Worm (Caenorhabditis elegans) whole organism, early embryonic: Measurements from ENCODE around the gene F56C9.8.

Source experiments
- B0310.2 ChIP-seq: sonication (generic microtip); optimal IDR thresholded peaks from 2 replicates; lab custom pipeline; 2016; ENCODE audit warnings: mild to moderate bottlenecking, missing genetic modification characterization, missing compliant biosample characterization
- F13C5.2 ChIP-seq: sonication (generic microtip); optimal IDR thresholded peaks from 2 replicates; lab custom pipeline; 2017; ENCODE audit warnings: mild to moderate bottlenecking, missing genetic modification characterization, inconsistent platforms, missing compliant biosample characterization
- aly-1 ChIP-seq: sonication (generic microtip); optimal IDR thresholded peaks from 2 replicates; lab custom pipeline; 2016; ENCODE audit warnings: missing genetic modification characterization, missing compliant biosample characterization
- ama-1 ChIP-seq: fragments of 150-350 bp; optimal IDR thresholded peaks from 2 replicates; lab custom pipeline; 2014
- ceh-13 ChIP-seq: fragments of 200-800 bp; sonication (Bioruptor generic); optimal IDR thresholded peaks from 2 replicates; lab custom pipeline; 2018; ENCODE audit warnings: mild to moderate bottlenecking, missing genetic modification characterization, missing compliant biosample characterization
- ceh-36 ChIP-seq: sonication (generic microtip); optimal IDR thresholded peaks from 2 replicates; lab custom pipeline; 2016; ENCODE audit warnings: missing genetic modification characterization, inconsistent platforms, missing compliant biosample characterization
- ets-7 ChIP-seq: sonication (generic microtip); optimal IDR thresholded peaks from 2 replicates; lab custom pipeline; 2016; ENCODE audit warnings: missing genotype, missing genetic modification characterization, missing compliant biosample characterization
- flt-1 ChIP-seq: fragments of 200-800 bp; sonication (Bioruptor generic); IDR thresholded peaks from 2 replicates; pipeline ENCODE4 v1.3.6; 2022; ENCODE audit warnings: missing genetic modification characterization, missing compliant biosample characterization
- hmbx-1 ChIP-seq: sonication (generic microtip); optimal IDR thresholded peaks from 2 replicates; lab custom pipeline; 2016; ENCODE audit warnings: mild to moderate bottlenecking, missing genetic modification characterization, missing compliant biosample characterization
- hmg-4 ChIP-seq: fragments of 200-800 bp; sonication (Bioruptor generic); optimal IDR thresholded peaks from 2 replicates; lab custom pipeline; 2018; ENCODE audit warnings: mild to moderate bottlenecking, missing genetic modification characterization, missing compliant biosample characterization
- hnd-1 ChIP-seq: sonication (generic microtip); optimal IDR thresholded peaks from 2 replicates; lab custom pipeline; 2016; ENCODE audit warnings: missing genetic modification characterization, missing compliant biosample characterization
- pes-1 ChIP-seq: fragments of 200-800 bp; sonication (Bioruptor generic); IDR thresholded peaks from 2 replicates; pipeline ENCODE4 v1.3.6; 2022; ENCODE audit warnings: missing genetic modification reagents, missing genetic modification characterization, missing compliant biosample characterization
- scrt-1 ChIP-seq: fragments of 200-800 bp; sonication (Bioruptor generic); IDR thresholded peaks from 2 replicates; pipeline ENCODE4 v1.3.6; 2022; ENCODE audit warnings: missing genetic modification characterization, missing compliant biosample characterization
- sea-1 ChIP-seq: fragments of 200-800 bp; sonication (Bioruptor generic); conservative IDR thresholded peaks from 2 replicates; pipeline ENCODE4 v1.3.6; 2022; ENCODE audit warnings: missing genetic modification characterization, missing compliant biosample characterization
- tbx-11 ChIP-seq: fragments of 200-800 bp; sonication (Bioruptor generic); IDR thresholded peaks from 2 replicates; pipeline ENCODE4 v1.3.6; 2022; ENCODE audit warnings: missing genetic modification characterization, missing compliant biosample characterization
- tbx-37 ChIP-seq: fragments of 200-800 bp; sonication (Bioruptor generic); conservative IDR thresholded peaks from 2 replicates; pipeline ENCODE4 v1.3.6; 2022; ENCODE audit warnings: missing genetic modification reagents, missing genetic modification characterization, missing compliant biosample characterization
- tra-4 ChIP-seq: sonication (generic microtip); optimal IDR thresholded peaks from 2 replicates; lab custom pipeline; 2017; ENCODE audit warnings: missing genetic modification characterization, missing compliant biosample characterization

F56C9.8 gene

DNA sequence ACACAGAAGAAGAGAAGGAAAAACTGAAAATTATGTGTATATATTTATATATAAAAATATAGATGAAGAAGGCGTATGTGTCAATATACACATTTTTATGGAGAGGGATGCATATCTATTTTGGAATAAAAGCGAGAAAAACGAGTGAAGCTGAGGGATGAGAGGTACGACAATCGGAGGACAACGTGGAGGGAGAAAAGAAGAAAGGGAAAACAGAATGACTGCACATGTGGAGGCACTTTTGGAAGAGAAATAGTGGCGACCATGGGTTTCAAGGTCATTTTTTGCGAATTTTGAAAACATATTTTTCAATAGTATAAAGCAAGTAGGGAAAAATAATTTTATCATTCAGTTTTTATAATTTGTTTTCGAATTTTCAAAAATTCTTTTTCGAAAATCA lies 26.7 kb downstream of the F56C9.8 start:
- TF ChIP-seq hnd-1 (tag; lab: Kevin White, UChicago) (no peak), aly-1 (tag; lab: Kevin White, UChicago) (no peak), tra-4 (tag; lab: Kevin White, UChicago) (no peak), pes-1 (GFP tag; lab: Robert Waterston, UW) (no peak), flt-1 (no peak), B0310.2 (tag; lab: Kevin White, UChicago) (no peak), tbx-37 (no peak), ama-1 (no peak), tbx-11 (no peak), hmbx-1 (tag; lab: Kevin White, UChicago) (no peak), F13C5.2 (tag; lab: Kevin White, UChicago) (no peak), ceh-13 (GFP tag; lab: Kevin White, UChicago) (no peak), scrt-1 (no peak), sea-1 (GFP tag; lab: Robert Waterston, UW) (no peak), hmg-4 (no peak), ceh-36 (tag; lab: Kevin White, UChicago) (no peak)

DNA sequence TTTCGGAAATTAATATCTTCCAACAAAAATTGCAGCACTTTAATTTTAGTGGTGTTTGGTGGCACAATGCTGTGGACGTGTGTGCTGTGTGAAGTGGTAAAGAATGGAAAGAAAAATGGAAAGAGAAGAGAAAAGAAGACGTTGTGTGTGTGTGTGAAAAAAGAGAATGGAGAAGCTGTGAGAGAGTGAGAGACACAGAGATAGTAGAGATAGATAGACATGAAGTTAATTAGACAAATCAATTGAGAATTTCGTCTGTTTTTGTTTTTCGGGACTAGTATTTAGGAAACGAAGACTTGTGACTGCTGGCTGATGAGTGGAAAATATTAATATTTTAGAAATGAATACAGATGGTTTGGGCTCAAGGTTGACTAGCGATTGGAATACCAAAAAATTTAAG lies 28.1 kb downstream of the F56C9.8 start:
- TF ChIP-seq pes-1 (GFP tag; lab: Robert Waterston, UW) (no peak), ets-7 (tag; lab: Kevin White, UChicago) (no peak), ceh-36 (tag; lab: Kevin White, UChicago) (no peak), hnd-1 (tag; lab: Kevin White, UChicago) (no peak), F13C5.2 (tag; lab: Kevin White, UChicago) (no peak), ceh-13 (GFP tag; lab: Kevin White, UChicago) (no peak), flt-1 (no peak), hmbx-1 (tag; lab: Kevin White, UChicago) (no peak), ama-1 (no peak), sea-1 (GFP tag; lab: Robert Waterston, UW) (no peak), tbx-37 (no peak)

DNA sequence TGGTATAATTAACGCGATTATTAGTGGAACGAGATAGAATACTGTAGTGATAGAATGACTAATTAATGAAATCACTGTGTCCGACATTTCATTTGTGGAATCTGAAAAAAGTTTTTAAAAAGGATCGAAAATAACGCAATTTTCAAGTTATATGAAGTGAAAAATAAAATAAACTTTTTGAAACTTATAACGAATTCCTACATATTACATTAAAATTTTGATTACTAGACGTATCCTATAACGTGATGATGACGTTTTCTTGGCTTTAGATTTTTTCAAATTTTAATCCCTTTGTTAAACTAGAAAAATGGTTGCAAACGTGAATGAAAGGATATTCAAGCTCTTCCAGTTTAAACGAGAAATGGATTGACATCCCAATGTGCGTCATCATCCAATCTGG lies 28.8 kb downstream of the F56C9.8 start, which contains the start of gene algn-11:
Gene algn-11 (minus strand): TSS at position 101 of the 400 bp plus-strand sequence.
- TF ChIP-seq ama-1 (no peak), pes-1 (GFP tag; lab: Robert Waterston, UW) (no peak), hnd-1 (tag; lab: Kevin White, UChicago) (no peak), sea-1 (GFP tag; lab: Robert Waterston, UW) (no peak), tbx-11 (no peak), ceh-36 (tag; lab: Kevin White, UChicago) (no peak), ets-7 (tag; lab: Kevin White, UChicago) (no peak), hmg-4 (no peak), ceh-13 (GFP tag; lab: Kevin White, UChicago) (no peak), flt-1 (no peak), scrt-1 (no peak), tbx-37 (no peak), B0310.2 (tag; lab: Kevin White, UChicago) (no peak), F13C5.2 (tag; lab: Kevin White, UChicago) (no peak), aly-1 (tag; lab: Kevin White, UChicago) (no peak), hmbx-1 (tag; lab: Kevin White, UChicago) (no peak)

DNA sequence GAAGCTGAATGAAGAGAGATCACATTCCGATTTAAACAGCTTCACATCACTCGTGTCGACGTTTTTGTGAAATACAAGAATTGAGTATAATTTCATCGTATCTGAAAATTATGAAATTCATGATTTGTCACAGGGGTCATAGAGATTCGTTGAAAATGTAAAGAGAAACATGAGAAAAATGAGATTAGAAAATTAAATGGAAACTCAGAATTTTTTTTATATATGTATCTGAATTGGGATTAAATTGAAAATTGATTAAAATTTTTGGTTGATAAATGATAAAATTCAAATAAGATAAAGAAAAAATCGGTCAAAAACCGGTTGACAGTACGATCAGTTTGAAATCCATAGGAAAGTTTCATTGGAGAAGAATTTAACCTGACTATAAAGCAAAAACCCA lies 31.8 kb downstream of the F56C9.8 start, which contains the start of gene ykt-6:
Gene ykt-6 (minus strand): TSS at position 101 of the 400 bp plus-strand sequence.
- TF ChIP-seq ama-1 (no peak), B0310.2 (tag; lab: Kevin White, UChicago) (no peak), pes-1 (GFP tag; lab: Robert Waterston, UW) (no peak), ets-7 (tag; lab: Kevin White, UChicago) (no peak), tbx-11 (no peak), tra-4 (tag; lab: Kevin White, UChicago) (no peak), tbx-37 (no peak), F13C5.2 (tag; lab: Kevin White, UChicago) (no peak), scrt-1 (no peak)

DNA sequence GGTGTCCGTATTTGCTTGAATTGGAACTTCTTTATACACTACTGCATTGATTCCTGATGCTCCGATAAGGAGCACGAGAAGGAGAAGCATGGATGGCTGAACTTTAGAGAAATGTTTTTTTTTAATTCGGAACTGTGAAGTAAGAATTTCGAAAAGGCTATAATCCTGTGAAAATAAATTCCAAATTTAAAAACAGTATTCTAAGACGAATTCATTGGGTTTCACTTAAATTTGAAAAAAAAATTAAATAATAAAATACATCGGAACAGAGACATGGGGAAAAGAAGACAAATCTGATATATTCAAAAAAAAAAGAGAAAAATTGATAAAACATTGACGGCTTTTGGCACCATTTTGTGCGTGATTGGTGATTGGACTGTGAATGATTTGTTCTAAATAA lies 33.5 kb downstream of the F56C9.8 start, which contains the start of gene pho-5:
Gene pho-5 (minus strand): TSS at position 101 of the 400 bp plus-strand sequence.
- TF ChIP-seq aly-1 (tag; lab: Kevin White, UChicago) (no peak), pes-1 (GFP tag; lab: Robert Waterston, UW) (no peak), tra-4 (tag; lab: Kevin White, UChicago) (no peak), hmbx-1 (tag; lab: Kevin White, UChicago) (no peak), F13C5.2 (tag; lab: Kevin White, UChicago) (no peak), sea-1 (GFP tag; lab: Robert Waterston, UW) (no peak), ceh-13 (GFP tag; lab: Kevin White, UChicago) (no peak), flt-1 (no peak), tbx-37 (no peak), scrt-1 (no peak), tbx-11 (no peak), ets-7 (tag; lab: Kevin White, UChicago) (no peak), hmg-4 (no peak), hnd-1 (tag; lab: Kevin White, UChicago) (no peak), ama-1 (no peak)

DNA sequence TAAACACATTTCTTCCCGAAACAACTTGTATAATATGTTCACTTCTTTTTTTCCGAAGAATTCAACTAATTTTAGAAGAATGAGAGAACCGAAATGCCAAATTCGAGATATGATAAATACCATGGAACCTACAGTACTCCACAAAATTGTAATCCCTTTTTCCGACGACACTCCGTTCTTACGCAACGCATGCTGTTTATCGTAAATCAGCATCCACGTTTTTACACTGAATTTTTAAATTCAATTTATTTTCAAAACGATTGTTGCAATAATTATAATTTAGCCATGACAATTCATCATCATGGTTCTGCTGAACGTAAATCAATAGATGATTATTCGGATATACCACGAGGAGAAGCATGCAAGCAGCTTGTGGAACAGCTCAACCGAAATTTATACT lies 38.1 kb downstream of the F56C9.8 start, which contains the start of gene B0361.3:
Gene B0361.3 (plus strand): TSS at position 284 of the 400 bp plus-strand sequence.
- no peak for TF ChIP-seq F13C5.2 (tag; lab: Kevin White, UChicago)
- no peak for TF ChIP-seq sea-1 (GFP tag; lab: Robert Waterston, UW)
- no peak for TF ChIP-seq aly-1 (tag; lab: Kevin White, UChicago)
- TF ChIP-seq flt-1 = no peak
- TF ChIP-seq ets-7 (tag; lab: Kevin White, UChicago) = no peak
- TF ChIP-seq hmg-4 = no peak
- no peak for TF ChIP-seq hnd-1 (tag; lab: Kevin White, UChicago)
- no peak for TF ChIP-seq ceh-36 (tag; lab: Kevin White, UChicago)
- no peak for TF ChIP-seq B0310.2 (tag; lab: Kevin White, UChicago)
- TF ChIP-seq scrt-1 = no peak
- no peak for TF ChIP-seq ceh-13 (GFP tag; lab: Kevin White, UChicago)
- TF ChIP-seq tbx-11 = no peak
- TF ChIP-seq tbx-37 = no peak
- no peak for TF ChIP-seq ama-1
- TF ChIP-seq pes-1 (GFP tag; lab: Robert Waterston, UW) = no peak
- TF ChIP-seq tra-4 (tag; lab: Kevin White, UChicago) = no peak
- no peak for TF ChIP-seq hmbx-1 (tag; lab: Kevin White, UChicago)

DNA sequence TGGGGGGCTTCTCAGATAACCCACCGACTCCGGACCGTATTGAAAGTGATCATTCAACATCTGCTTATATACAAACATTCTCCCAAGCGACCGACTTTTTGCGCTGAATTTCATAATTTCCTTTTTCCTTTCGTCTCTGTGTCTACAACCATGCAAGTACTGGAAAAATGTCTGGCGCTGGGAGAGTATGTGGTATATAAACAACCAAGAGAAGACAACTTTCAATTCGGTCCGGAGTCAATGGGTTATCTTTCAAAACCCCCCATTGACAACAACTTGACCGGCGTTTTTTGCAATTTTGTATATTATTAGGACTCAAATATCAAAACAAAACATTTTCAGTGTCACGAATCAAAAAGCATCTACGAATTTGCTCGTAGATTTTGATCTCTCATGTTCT lies 40.8 kb downstream of the F56C9.8 start:
- no peak for TF ChIP-seq scrt-1
